Worm (Caenorhabditis elegans) whole organism, dauer: ENCODE results near the gene arl-1.

ENCODE experiments used
- unc-62 ChIP-seq: sonication (generic microtip); optimal IDR thresholded peaks from 2 replicates; lab custom pipeline; 2017; ENCODE audit warnings: missing biosample characterization, missing genetic modification reagents, missing genetic modification characterization

arl-1 gene

DNA sequence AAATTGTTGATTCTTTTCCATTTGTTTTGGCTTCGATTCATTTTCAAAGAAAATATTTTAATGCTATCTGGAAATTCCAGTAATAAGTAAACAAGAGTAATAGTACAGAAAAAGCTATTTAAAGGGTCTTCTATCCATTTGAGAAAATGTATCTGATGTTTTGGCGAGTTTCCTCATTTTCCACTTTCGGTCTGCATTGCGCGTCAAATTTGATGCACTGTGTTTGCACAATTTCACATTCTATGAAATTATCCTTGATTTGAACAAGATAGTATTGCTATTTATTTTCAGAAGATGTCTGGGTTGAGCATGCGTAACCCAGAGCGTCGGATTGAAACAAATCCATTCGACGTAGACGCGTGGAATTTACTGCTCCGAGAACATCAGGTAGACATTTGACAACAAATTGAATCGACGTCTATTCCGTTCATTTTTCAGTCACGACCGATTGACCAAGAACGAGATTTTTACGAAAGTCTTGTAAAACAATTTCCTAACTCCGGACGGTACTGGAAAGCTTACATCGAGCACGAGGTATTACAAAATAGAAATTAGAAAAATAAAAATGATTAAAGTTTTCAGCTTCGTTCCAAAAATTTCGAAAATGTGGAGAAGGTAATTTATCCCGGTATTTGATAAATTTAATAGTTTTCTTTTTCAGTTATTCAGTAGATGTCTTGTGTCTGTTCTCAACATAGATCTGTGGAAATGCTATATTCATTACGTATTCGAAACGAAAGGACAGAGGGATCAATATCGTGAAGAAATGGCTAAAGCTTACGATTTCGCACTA, 22.0 kb downstream of the arl-1 start, which contains the start of gene suf-1:
TSS of gene suf-1 (plus strand) at position 280 of the 793 bp plus-strand sequence.
- no peak for TF ChIP-seq unc-62

DNA sequence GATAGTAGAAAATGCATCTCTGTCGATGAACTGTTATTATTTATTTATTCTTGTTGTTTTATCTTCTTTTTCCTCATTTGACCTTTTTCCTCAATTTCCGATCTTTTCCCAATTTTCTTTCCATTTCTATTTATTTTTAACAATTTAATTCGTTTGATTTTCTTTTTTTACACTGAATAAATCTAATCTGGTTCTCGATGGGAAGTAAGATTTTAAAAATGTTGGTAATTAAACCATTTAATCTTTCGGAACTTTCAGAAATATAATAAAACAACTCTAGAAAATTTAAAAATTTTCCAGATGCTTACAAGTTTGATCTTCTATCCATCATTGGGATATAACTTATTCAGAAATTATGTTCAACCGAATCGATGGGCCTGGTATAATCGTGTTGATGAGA, 24.7 kb downstream of the arl-1 start, which contains the start of gene F28C6.8:
TSS of gene F28C6.8 (plus strand) at position 301 of the 400 bp plus-strand sequence.
- no peak for TF ChIP-seq unc-62

DNA sequence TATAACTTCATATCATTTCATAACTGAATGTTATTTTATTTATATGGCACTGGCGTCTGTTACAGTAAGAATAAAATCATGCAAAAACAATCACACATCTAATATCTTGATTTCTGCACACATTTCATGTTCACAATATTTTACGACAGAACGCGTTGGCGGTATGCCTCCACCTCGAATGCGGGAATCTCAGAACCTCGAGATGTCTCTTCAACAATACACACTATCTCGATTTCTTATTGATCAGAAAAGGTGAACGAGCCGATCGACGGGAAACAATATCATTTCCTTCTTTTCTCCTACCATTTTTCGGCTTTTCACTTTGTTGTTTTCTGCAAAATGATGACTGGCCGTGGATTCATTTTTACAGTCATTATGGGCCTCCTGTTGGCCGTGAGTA, 25.9 kb downstream of the arl-1 start, which contains the start of gene F28C6.10:
TSS of gene F28C6.10 (plus strand) at position 301 of the 400 bp plus-strand sequence.
- no peak for TF ChIP-seq unc-62

DNA sequence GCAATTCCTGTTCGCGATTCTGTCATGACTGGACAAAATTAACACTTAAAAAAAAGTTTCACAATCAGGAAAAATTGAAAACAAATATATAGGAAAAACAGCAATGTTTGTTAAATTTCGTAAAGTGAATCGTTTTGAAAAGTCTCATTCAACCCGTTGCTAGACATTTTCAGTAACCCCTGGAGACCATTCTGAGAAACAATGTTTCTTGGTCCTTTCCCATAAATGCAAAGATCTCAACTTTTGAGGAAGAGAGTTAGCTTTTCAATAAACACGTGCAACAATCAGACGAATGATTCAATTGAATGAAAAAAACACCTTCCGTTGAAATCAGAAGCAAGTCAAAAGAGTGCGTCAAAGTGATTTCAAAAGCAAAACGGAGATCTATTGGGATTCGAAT, 28.3 kb downstream of the arl-1 start, which contains the start of gene F28C6.9:
TSS of gene F28C6.9 (minus strand) at position 101 of the 400 bp plus-strand sequence.
- TF ChIP-seq unc-62: no peak

DNA sequence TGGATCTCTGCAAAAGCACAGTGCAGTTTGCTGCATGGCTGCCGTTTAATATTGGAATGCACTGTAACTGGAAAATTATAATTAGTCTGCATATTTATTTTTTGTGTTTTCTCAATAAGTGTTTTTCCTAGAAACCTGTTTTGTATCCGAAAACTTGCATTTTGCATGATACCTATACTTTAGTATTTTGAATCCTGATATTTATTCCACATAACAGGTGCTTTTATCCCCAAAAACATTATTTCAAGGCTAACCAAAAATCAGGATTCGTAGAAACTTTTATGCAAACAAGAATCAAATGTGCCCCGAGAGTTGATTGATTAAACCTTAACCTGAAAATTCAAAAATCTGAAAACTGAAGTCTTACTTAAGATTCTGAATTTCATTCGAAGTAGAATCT, 28.8 kb downstream of the arl-1 start:
- TF ChIP-seq unc-62: no peak

DNA sequence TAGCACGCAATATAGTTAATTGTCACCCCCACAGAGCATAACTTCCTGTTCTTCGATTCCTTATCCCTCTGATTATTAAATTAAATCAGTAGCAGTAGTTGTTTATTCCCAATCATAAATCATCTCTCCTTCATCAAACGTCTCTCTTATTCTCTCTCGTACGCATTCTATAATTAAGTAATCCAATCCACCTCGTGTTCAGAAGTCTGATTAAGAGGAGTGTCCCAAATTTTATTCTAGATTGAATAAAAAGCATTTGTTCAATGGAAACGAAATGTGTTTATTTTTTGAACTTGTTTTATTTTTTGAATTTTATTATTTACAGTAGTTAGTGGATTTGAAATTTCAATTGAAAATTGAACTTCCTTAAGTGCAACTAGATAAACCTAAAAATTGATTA, 29.5 kb downstream of the arl-1 start:
- no peak for TF ChIP-seq unc-62

DNA sequence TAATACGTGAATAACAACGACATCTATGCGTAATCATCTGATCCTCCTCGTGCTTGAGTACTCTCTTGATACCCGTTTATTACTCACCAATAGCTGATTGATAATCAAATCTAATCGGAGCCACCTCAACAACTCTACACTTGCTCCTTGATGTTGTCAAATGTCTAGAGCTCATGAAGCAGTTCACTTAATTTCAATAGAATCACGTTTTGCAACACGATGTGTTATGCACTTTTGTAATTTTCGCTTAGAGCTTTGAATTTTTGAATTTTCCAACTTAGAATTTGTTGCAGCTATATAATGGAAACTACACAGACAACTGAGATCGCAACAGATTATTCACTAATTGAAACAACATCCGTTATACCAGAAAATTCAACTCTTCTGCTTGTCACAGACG, 30.7 kb downstream of the arl-1 start, which contains the start of gene T22C8.1:
TSS of gene T22C8.1 (plus strand) at position 301 of the 400 bp plus-strand sequence.
- TF ChIP-seq unc-62: no peak

DNA sequence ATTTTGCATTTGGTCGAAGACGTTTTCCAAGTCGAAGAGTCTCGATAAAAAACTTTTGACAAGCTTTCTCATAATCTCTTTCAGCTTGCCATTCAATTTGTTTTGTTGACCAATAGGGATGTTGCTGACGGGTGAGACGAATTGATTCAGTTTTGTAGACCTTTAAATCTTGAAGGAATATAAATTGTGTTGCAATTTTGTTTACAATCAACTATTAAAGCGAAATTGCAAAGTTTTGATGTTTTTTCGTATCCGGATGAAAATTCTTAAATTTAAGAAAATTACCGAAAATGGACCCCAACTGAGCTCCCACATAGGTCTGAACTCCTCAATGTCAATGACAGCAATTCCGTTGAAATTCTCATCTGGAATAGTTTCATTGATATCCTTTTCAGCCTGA, 34.4 kb downstream of the arl-1 start:
- no peak for TF ChIP-seq unc-62

DNA sequence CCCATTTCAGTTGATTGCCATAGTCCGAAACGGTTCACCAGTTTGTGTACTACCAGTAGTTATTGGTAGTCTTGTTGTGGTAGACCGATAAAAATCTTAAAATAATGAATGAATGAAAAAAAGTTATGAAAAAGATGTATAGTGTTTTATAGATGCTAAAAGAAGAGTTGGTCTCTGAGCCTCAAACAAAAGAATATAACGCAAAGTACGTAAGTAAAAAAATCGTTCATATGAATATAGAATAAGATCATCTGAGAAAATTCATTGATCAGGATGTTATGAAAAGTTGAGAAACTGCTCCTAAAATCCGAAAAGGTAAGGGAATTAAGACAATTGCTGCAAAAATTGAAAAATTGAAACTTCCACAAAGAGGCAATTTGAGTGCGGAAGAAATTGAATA, 35.7 kb downstream of the arl-1 start, which contains the start of gene chhy-1:
TSS of gene chhy-1 (minus strand) at position 101 of the 400 bp plus-strand sequence.
- no peak for TF ChIP-seq unc-62

DNA sequence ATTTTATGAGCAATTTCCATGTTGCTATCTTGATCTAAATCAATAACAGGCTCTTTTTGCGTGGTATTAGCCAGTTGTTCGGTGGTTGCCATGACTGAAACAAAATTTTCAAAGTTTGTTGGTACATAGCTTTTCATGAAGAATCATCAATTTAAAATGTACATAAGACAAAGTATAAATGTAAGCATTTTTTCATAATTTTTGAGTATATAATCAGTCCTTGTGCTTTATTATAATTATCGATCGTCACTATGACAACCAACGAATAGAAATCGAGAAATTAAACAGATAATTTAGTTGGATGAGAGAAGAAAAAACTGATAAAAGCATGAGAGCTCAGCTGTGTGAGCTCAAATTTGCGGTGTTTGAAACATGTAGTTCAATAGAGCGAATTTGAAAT, 40.1 kb downstream of the arl-1 start, which contains the start of gene T22C8.3:
TSS of gene T22C8.3 (minus strand) at position 101 of the 400 bp plus-strand sequence.
- TF ChIP-seq unc-62: no peak

DNA sequence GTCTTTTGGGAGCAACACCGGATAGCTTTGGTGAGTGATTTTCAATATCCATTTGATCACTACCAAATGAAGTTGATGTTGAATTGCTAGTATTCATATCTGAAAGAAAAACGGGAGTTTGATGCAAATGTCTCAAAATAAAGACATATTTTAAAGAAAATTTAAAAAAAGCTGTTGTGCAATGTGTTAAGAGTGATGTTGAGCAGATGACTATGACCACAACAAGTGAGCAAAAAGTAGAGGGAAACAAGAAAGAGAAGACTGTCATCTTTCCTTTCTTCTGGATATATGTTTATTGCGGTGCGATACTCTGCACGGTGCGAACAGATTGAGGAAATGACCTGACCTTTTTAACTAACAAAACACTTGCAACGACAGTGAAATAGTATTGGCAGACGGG, 41.6 kb downstream of the arl-1 start, which contains the start of gene T22C8.4:
TSS of gene T22C8.4 (minus strand) at position 101 of the 400 bp plus-strand sequence.
- no peak for TF ChIP-seq unc-62

DNA sequence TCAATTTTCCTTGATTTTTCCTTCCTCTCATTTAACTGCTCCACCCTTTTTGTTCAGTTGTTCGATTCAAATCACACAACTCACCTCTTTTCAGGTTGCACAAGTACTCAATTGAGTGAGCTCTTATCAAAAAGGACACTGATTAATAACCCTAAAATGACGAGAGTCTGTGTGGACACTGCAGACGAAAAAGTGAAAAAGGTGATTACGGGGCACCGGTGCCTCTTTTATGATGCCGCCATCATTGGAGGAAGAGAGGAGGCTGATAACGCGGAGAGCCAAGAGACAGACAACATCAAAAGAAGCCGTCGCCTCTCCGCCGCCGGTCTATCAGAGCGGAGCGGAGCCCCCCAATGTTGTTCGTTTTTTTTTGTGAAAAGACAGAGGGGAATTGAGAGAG, 43.4 kb downstream of the arl-1 start, which contains the start of gene sptf-2:
TSS of gene sptf-2 (plus strand) at position 297 of the 400 bp plus-strand sequence.
- no peak for TF ChIP-seq unc-62

DNA sequence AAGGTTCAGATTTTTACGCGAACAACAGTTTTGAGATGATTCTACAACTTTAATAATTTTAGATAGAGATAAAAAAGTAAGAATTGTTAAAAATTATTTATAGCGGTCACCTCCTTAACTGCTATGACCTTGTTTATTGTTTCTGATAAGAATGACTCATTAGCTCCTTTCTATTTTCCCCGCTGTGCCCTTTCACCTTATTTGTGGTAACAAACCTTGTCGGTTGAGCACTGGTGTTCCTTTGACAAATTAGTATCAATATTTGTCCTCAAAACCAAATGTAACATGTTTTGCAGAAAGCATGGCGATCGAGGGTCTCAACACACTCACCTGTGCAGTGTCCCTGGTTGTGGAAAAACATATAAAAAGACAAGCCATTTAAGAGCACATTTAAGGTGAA, 44.8 kb downstream of the arl-1 start:
- TF ChIP-seq unc-62: no peak

DNA sequence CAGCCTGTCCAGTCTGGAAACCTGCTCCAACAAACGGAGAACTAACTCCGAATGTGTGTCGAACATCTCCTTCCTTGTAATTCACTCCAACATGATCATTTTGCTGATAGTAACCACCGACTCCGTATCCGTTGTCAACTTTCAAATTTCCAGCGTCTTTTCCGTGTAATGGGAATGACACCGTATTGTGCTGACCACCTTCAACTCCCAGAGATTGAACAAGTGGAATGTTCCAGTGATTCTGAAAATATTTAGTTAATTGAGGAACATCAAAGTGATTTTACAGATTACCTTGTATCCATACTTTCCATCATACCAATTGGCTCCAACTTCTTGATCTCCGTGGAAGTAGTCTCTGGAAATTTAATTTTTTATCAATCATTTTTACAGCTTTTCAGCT, 46.1 kb downstream of the arl-1 start:
- no peak for TF ChIP-seq unc-62

DNA sequence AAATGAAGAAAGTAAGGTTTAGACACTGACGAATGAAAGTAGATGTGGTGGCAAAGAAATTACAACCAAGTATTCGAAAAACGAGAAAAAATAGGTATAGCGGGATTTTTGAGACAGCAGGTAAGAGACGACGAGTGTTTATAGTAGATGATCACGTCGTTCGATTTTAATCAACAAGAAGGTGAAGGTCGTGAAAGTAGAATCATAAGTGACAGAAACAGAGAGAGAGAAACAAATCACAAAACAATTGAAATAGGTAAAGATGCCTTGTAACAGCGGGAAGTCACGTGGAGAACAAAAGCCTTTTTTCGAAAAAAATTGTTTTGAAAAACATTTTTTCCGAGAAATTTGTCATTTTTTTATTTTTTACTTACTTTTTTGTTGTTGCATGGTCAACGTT, 48.3 kb downstream of the arl-1 start, which contains the start of gene T22C8.6:
TSS of gene T22C8.6 (minus strand) at position 194 of the 400 bp plus-strand sequence.
- TF ChIP-seq unc-62: no peak

DNA sequence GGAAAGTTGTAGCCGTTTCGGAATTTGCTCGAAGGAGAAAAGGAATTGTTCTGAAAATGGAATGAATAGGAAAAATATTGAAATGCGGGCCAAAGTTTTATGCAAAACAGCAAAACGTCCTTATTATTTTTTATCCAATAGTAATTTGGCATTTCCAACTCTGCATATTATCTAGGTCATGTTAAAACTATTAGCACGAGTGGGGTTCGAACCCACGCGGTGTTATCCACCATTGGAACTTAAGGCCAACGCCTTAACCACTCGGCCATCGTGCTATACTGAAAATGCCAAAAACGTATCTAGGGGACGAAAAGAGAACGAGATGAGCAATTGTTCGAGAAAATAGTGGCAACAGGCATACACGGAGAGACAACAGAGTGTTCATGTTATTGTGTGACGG, 50.0 kb downstream of the arl-1 start:
- TF ChIP-seq unc-62: no peak
